Fruit fly (Drosophila melanogaster): ENCODE results near the gene CG11334.

Gene CG11334

DNA sequence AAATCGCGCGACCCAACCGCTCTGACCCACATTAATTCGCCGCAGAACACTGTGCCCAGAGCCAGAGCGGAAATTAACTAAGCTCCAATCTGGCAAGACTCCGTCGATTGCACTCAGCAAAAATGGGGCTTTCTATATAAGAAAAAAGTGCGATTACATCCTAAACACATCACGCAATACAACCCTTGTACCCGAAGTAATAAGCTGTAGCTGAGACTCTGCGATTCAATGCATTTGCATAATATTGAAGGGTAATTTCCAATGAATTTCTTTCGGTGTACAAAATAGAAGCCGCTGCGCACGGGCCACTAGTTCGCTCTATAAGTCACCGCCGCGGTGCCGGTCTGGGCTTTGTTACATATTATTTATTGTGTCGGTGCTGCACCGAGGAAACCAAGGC, 19.3 kb upstream of the CG11334 start (continued):
- TF ChIP-seq CG13424 (tag; optimal IDR thresholded peaks at IDR 0.05) (no peak), luna (GFP tag; optimal IDR thresholded peaks at IDR 0.05) (no peak), Ssrp (tag; optimal IDR thresholded peaks at IDR 0.05) (peak; percentile 25), ATbp (GFP tag; optimal IDR thresholded peaks at IDR 0.05) (peak; percentile 50), nmo (GFP tag; optimal IDR thresholded peaks at IDR 0.05) (peak; percentile 30), CG13296 (GFP tag; optimal IDR thresholded peaks at IDR 0.05) (no peak), CG17361 (GFP tag; IDR thresholded peaks at IDR 0.05) (no peak), Gug (GFP tag; IDR thresholded peaks at IDR 0.05) (0 out of 4 replicates have a peak, but pooled peaks have one; percentile 6), Ptx1 (GFP tag; IDR thresholded peaks at IDR 0.05) (0 out of 2 replicates have a peak, but pooled peaks have one; percentile 12), CG18262 (tag; optimal IDR thresholded peaks at IDR 0.05) (peak; percentile 7), dpn (GFP tag; optimal IDR thresholded peaks at IDR 0.05) (peak in 1 of 2 experiments; percentile 5), az2 (GFP tag; optimal IDR thresholded peaks at IDR 0.05) (peak; percentile 28), Hsf (GFP tag; optimal IDR thresholded peaks at IDR 0.05) (peak; percentile 2), vvl (GFP tag; IDR thresholded peaks at IDR 0.05) (peak; percentile 47; the same call in 1 of the 2 replicates), otp (GFP tag; IDR thresholded peaks at IDR 0.05) (no peak), Dp (GFP tag; optimal IDR thresholded peaks at IDR 0.05) (no peak), CG6254 (GFP tag; optimal IDR thresholded peaks at IDR 0.05) (no peak), gsb-n (tag; optimal IDR thresholded peaks at IDR 0.05) (no peak), ci (GFP tag; IDR thresholded peaks at IDR 0.05) (peak; percentile 54; the same call in 1 of the 3 replicates), HLH3B (GFP tag; IDR thresholded peaks at IDR 0.05) (0 out of 2 replicates have a peak, but pooled peaks have one; percentile 46), lab (GFP tag; optimal IDR thresholded peaks at IDR 0.05) (no peak), sc (optimal IDR thresholded peaks at IDR 0.05) (no peak), sc (GFP tag; optimal IDR thresholded peaks at IDR 0.05) (peak; percentile 20), Oli (tag; optimal IDR thresholded peaks at IDR 0.05) (peak; percentile 21), gem (tag; optimal IDR thresholded peaks at IDR 0.05) (peak; percentile 48), chm (GFP tag; IDR thresholded peaks at IDR 0.05) (peak; percentile 11; the same call in 1 of the 2 replicates), D (optimal IDR thresholded peaks at IDR 0.05) (no peak), D (GFP tag; optimal IDR thresholded peaks at IDR 0.05) (no peak), Ada2b (GFP tag; IDR thresholded peaks at IDR 0.05) (no peak), CG32767 (GFP tag; IDR thresholded peaks at IDR 0.05) (0 out of 2 replicates have a peak, but pooled peaks have one; percentile 11), CG10366 (GFP tag; IDR thresholded peaks at IDR 0.05) (peak; percentile 19; the same call in 1 of the 2 replicates), gt (GFP tag; IDR thresholded peaks at IDR 0.05) (no peak), CG18011 (GFP tag; optimal IDR thresholded peaks at IDR 0.05) (no peak), oc (tag; optimal IDR thresholded peaks at IDR 0.05) (no peak), sisA (GFP tag; IDR thresholded peaks at IDR 0.05) (peak; percentile 41), dmrt11E (tag; optimal IDR thresholded peaks at IDR 0.05) (peak; percentile 8), CG10654 (GFP tag; optimal IDR thresholded peaks at IDR 0.05) (no peak), CG8388 (GFP tag; optimal IDR thresholded peaks at IDR 0.05) (peak; percentile 5), ash1 (GFP tag; optimal IDR thresholded peaks at IDR 0.05) (no peak), dysf (GFP tag; IDR thresholded peaks at IDR 0.05) (peak; percentile 40; the same call in 2 of the 3 replicates), CG7357 (GFP tag; IDR thresholded peaks at IDR 0.05) (no peak), disco-r (GFP tag; optimal IDR thresholded peaks at IDR 0.05) (no peak), CG14667 (GFP tag; IDR thresholded peaks at IDR 0.05) (0 out of 2 replicates have a peak, but pooled peaks have one; percentile 21), unpg (GFP tag; optimal IDR thresholded peaks at IDR 0.05) (peak; percentile 44), esg (GFP tag; conservative IDR thresholded peaks at IDR 0.05) (peak; percentile 16; the same call in 1 of the 2 replicates), Drgx (GFP tag; IDR thresholded peaks at IDR 0.05) (peak; percentile 70), Chrac-16 (GFP tag; optimal IDR thresholded peaks at IDR 0.05) (peak; percentile 15), CG16863 (GFP tag; optimal IDR thresholded peaks at IDR 0.05) (peak; percentile 24), phol (tag; optimal IDR thresholded peaks at IDR 0.05) (no peak), ttk (GFP tag; IDR thresholded peaks at IDR 0.05) (0 out of 2 replicates have a peak, but pooled peaks have one; percentile 25), onecut (GFP tag; IDR thresholded peaks at IDR 0.05) (no peak)
